Worm (Caenorhabditis elegans) whole organism, L1 larva: Measurements from ENCODE around the gene C23H3.5.

Experiments used
- C16A3.4 ChIP-seq: fragments of 150-350 bp; optimal IDR thresholded peaks from 2 replicates; lab custom pipeline; 2014; ENCODE audit warnings: missing biosample characterization, missing genetic modification characterization
- C34B4.2 ChIP-seq: sonication (generic microtip); optimal IDR thresholded peaks from 2 replicates; lab custom pipeline; 2017; ENCODE audit warnings: mild to moderate bottlenecking, missing genetic modification characterization, missing compliant biosample characterization
- alr-1 ChIP-seq: fragments of 200-800 bp; sonication (Bioruptor generic); optimal IDR thresholded peaks from 2 replicates; lab custom pipeline; 2018; ENCODE audit warnings: borderline replicate concordance, mild to moderate bottlenecking, missing genetic modification characterization, missing compliant biosample characterization
- aly-2 ChIP-seq: fragments of 150-350 bp; optimal IDR thresholded peaks from 2 replicates; lab custom pipeline; 2014; ENCODE audit warnings: missing biosample characterization, missing genetic modification characterization
- blmp-1 ChIP-seq: fragments of 150-350 bp; optimal IDR thresholded peaks from 2 replicates; lab custom pipeline; 2014; ENCODE audit warnings: missing biosample characterization, missing genetic modification characterization
- ceh-82 ChIP-seq, 3 experiments: fragments of 150-350 bp in 1 of 3; sonication (generic microtip) in 2 of 3; optimal IDR thresholded peaks; 2 replicates each; lab custom pipeline; 2014 to 2017; ENCODE audit warnings: missing biosample characterization in 3 of 3, missing genetic modification characterization in 3 of 3
- dpl-1 ChIP-seq, 3 experiments: fragments of 150-350 bp in 2 of 3; sonication (generic microtip) in 1 of 3; optimal IDR thresholded peaks; 2 replicates each; lab custom pipeline; 2014 to 2017; ENCODE audit warnings: missing biosample characterization in 3 of 3, missing genetic modification characterization in 3 of 3, missing genetic modification reagents in 3 of 3
- efl-1 ChIP-seq, 4 experiments: fragments of 150-350 bp; optimal IDR thresholded peaks in 3 of 4; peaks in 1 of 4; 1 replicate in 1 of 4; 2 replicates in 3 of 4; lab custom pipeline; 2014; ENCODE audit warnings: missing biosample characterization in 2 of 4, missing genetic modification characterization in 2 of 4, missing genetic modification reagents in 2 of 4
- ets-5 ChIP-seq: fragments of 200-800 bp; sonication (Bioruptor generic); IDR thresholded peaks from 2 replicates; pipeline ENCODE4 v1.3.6; 2022; ENCODE audit warnings: missing genetic modification characterization, missing compliant biosample characterization
- fkh-10 ChIP-seq: sonication (generic microtip); optimal IDR thresholded peaks from 2 replicates; lab custom pipeline; 2017; ENCODE audit warnings: missing biosample characterization, missing genetic modification reagents, missing genetic modification characterization
- fkh-4 ChIP-seq: sonication (generic microtip); optimal IDR thresholded peaks from 2 replicates; lab custom pipeline; 2016; ENCODE audit warnings: missing compliant biosample characterization, missing genetic modification characterization, borderline replicate concordance
- hlh-17 ChIP-seq: fragments of 200-800 bp; sonication (Bioruptor generic); optimal IDR thresholded peaks from 2 replicates; lab custom pipeline; 2018; ENCODE audit warnings: missing genetic modification characterization, mild to moderate bottlenecking, missing compliant biosample characterization, moderate library complexity, borderline replicate concordance
- hlh-4 ChIP-seq: sonication (generic microtip); optimal IDR thresholded peaks from 2 replicates; lab custom pipeline; 2016; ENCODE audit warnings: mild to moderate bottlenecking, missing genetic modification characterization, missing compliant biosample characterization
- lin-13 ChIP-seq: fragments of 150-350 bp; optimal IDR thresholded peaks from 2 replicates; lab custom pipeline; 2014; ENCODE audit warnings: missing biosample characterization, missing genetic modification reagents, missing genetic modification characterization
- lin-14 ChIP-seq: fragments of 200-800 bp; sonication (Bioruptor generic); optimal IDR thresholded peaks from 2 replicates; lab custom pipeline; 2018; ENCODE audit warnings: mild to moderate bottlenecking, missing genetic modification characterization, moderate library complexity, missing compliant biosample characterization
- lin-15B ChIP-seq: fragments of 150-350 bp; sonication (generic microtip); optimal IDR thresholded peaks from 3 replicates; lab custom pipeline; 2014; ENCODE audit warnings: missing biosample characterization, missing genetic modification characterization
- lin-35 ChIP-seq, 2 experiments: fragments of 150-350 bp; optimal IDR thresholded peaks; 2 replicates each; lab custom pipeline; 2014; ENCODE audit warnings: missing biosample characterization in 2 of 2, missing genetic modification characterization in 2 of 2, missing genetic modification reagents in 2 of 2
- lsy-2 ChIP-seq, 2 experiments: fragments of 150-350 bp; optimal IDR thresholded peaks; 2 replicates each; lab custom pipeline; 2014; ENCODE audit warnings: missing biosample characterization in 2 of 2, missing genetic modification characterization in 2 of 2
- mdl-1 ChIP-seq, 2 experiments: fragments of 150-350 bp; optimal IDR thresholded peaks; 2 replicates each; lab custom pipeline; 2014 to 2017; ENCODE audit warnings: missing biosample characterization in 2 of 2, missing genetic modification characterization in 2 of 2, inconsistent platforms in 1 of 2
- mef-2 ChIP-seq: fragments of 150-350 bp; optimal IDR thresholded peaks from 2 replicates; lab custom pipeline; 2014; ENCODE audit warnings: missing biosample characterization, missing genetic modification characterization
- nhr-20 ChIP-seq: sonication (generic microtip); optimal IDR thresholded peaks from 2 replicates; lab custom pipeline; 2016; ENCODE audit warnings: mild to moderate bottlenecking, missing genetic modification characterization, missing compliant biosample characterization
- nhr-28 ChIP-seq: fragments of 150-350 bp; optimal IDR thresholded peaks from 2 replicates; lab custom pipeline; 2014; ENCODE audit warnings: missing biosample characterization, missing genetic modification characterization
- nhr-71 ChIP-seq: sonication (generic microtip); optimal IDR thresholded peaks from 2 replicates; lab custom pipeline; 2016; ENCODE audit warnings: mild to moderate bottlenecking, missing genetic modification characterization, moderate library complexity, missing compliant biosample characterization
- nhr-76 ChIP-seq: sonication (generic microtip); optimal IDR thresholded peaks from 2 replicates; lab custom pipeline; 2017; ENCODE audit warnings: missing biosample characterization, missing genetic modification characterization
- nhr-77 ChIP-seq: fragments of 150-350 bp; optimal IDR thresholded peaks from 2 replicates; lab custom pipeline; 2014; ENCODE audit warnings: missing biosample characterization, missing genetic modification characterization
- nhr-85 ChIP-seq: sonication (generic microtip); peaks from one replicate; lab custom pipeline; 2016; ENCODE audit warnings: missing genetic modification characterization, inconsistent platforms, missing compliant biosample characterization
- pag-3 ChIP-seq: sonication (generic microtip); optimal IDR thresholded peaks from 2 replicates; lab custom pipeline; 2017; ENCODE audit warnings: missing genetic modification characterization, mild to moderate bottlenecking, missing compliant biosample characterization, antibody characterized with exemption, borderline replicate concordance; ENCODE audit not compliant: insufficient read depth
- pax-3 ChIP-seq: fragments of 200-800 bp; sonication (Bioruptor generic); optimal IDR thresholded peaks from 2 replicates; lab custom pipeline; 2018; ENCODE audit warnings: mild to moderate bottlenecking, missing genetic modification characterization, moderate library complexity, missing compliant biosample characterization
- pqm-1 ChIP-seq: sonication (generic microtip); optimal IDR thresholded peaks from 3 replicates; lab custom pipeline; 2017; ENCODE audit warnings: missing biosample characterization, missing genetic modification characterization
- snpc-4 ChIP-seq: fragments of 150-350 bp; optimal IDR thresholded peaks from 2 replicates; lab custom pipeline; 2014; ENCODE audit warnings: missing biosample characterization, missing genetic modification characterization
- tbx-2 ChIP-seq: sonication (generic microtip); optimal IDR thresholded peaks from 2 replicates; lab custom pipeline; 2016; ENCODE audit warnings: missing genetic modification characterization, missing compliant biosample characterization
- tlp-1 ChIP-seq: fragments of 150-350 bp; optimal IDR thresholded peaks from 2 replicates; lab custom pipeline; 2014; ENCODE audit warnings: missing biosample characterization, missing genetic modification characterization
- unc-130 ChIP-seq: fragments of 150-350 bp; optimal IDR thresholded peaks from 2 replicates; lab custom pipeline; 2017; ENCODE audit warnings: missing biosample characterization, missing genetic modification characterization, inconsistent platforms
- unc-86 ChIP-seq: sonication (generic microtip); optimal IDR thresholded peaks from 2 replicates; lab custom pipeline; 2016; ENCODE audit warnings: missing genetic modification characterization, missing compliant biosample characterization
- unc-98 ChIP-seq: fragments of 200-800 bp; sonication (Bioruptor generic); IDR thresholded peaks from 2 replicates; pipeline ENCODE4 v1.3.6; 2022; ENCODE audit warnings: missing genetic modification characterization, missing compliant biosample characterization
- zip-4 ChIP-seq: fragments of 200-800 bp; sonication (Bioruptor generic); optimal IDR thresholded peaks from 2 replicates; lab custom pipeline; 2018; ENCODE audit warnings: mild to moderate bottlenecking, missing genetic modification characterization, moderate library complexity, missing compliant biosample characterization

C23H3.5 gene

ce11 chrII:66322-66721 lies 18.9 kb downstream of the C23H3.5 start (continued):
- TF ChIP-seq nhr-85 (tag; lab: Kevin White, UChicago) (peak; percentile 92), pag-3 (tag; lab: Kevin White, UChicago) (peak; percentile 49), nhr-20 (tag; lab: Kevin White, UChicago) (peak; percentile 60), pax-3 (tag; lab: Kevin White, UChicago) (no peak), alr-1 (tag; lab: Kevin White, UChicago) (no peak), mef-2 (tag; lab: Kevin White, UChicago) (no peak), C34B4.2 (tag; lab: Kevin White, UChicago) (no peak), lin-13 (GFP tag; lab: Kevin White, UChicago) (no peak), dpl-1 (GFP tag; optimal IDR thresholded peaks at IDR 0.05; lab: Kevin White, UChicago) (peak in 2 of 3 experiments; percentile 11 to 34), aly-2 (tag; lab: Kevin White, UChicago) (no peak), unc-130 (no peak), pqm-1 (tag; lab: Kevin White, UChicago) (no peak), nhr-71 (tag; lab: Kevin White, UChicago) (peak; percentile 64), ceh-82 (tag; optimal IDR thresholded peaks at IDR 0.05; lab: Kevin White, UChicago) (peak in 1 of 3 experiments; percentile 9), lsy-2 (tag; optimal IDR thresholded peaks at IDR 0.05; lab: Kevin White, UChicago) (peak in 1 of 2 experiments; percentile 61), unc-86 (tag; lab: Kevin White, UChicago) (no peak), nhr-77 (tag; lab: Kevin White, UChicago) (no peak), lin-35 (GFP tag; optimal IDR thresholded peaks at IDR 0.05; lab: Kevin White, UChicago) (peak in 1 of 2 experiments; percentile 62), fkh-10 (GFP tag; lab: Kevin White, UChicago) (no peak), C16A3.4 (peak; percentile 21), lin-15B (tag; lab: Kevin White, UChicago) (no peak)

- TF ChIP-seq efl-1 (optimal IDR thresholded peaks at IDR 0.05; lab: Kevin White, UChicago) (no peak), efl-1 (GFP tag; optimal IDR thresholded peaks at IDR 0.05 in 1 of 2; lab: Kevin White, UChicago) (no peak), unc-98 (GFP tag; lab: Robert Waterston, UW) (no peak), fkh-4 (tag; lab: Kevin White, UChicago) (no peak), hlh-17 (no peak), ets-5 (GFP tag; lab: Robert Waterston, UW) (no peak), zip-4 (GFP tag; lab: Kevin White, UChicago) (no peak), pax-3 (tag; lab: Kevin White, UChicago) (no peak), blmp-1 (tag; lab: Kevin White, UChicago) (no peak)
These were observed 20.3 kb downstream of the C23H3.5 start for ce11 chrII:67663-68062.

- TF ChIP-seq hlh-17 (no peak), blmp-1 (tag; lab: Kevin White, UChicago) (peak; percentile 72)
These were observed 21.4 kb downstream of the C23H3.5 start for ce11 chrII:68757-69156.

ce11 chrII:69354-69753 lies 22.0 kb downstream of the C23H3.5 start, which contains the start of gene egl-26:
Gene egl-26, plus strand, starts transcription at chrII:69654.
- TF ChIP-seq tlp-1 (no peak), tbx-2 (tag; lab: Kevin White, UChicago) (no peak), hlh-4 (tag; lab: Kevin White, UChicago) (no peak), lin-35 (GFP tag; optimal IDR thresholded peaks at IDR 0.05; lab: Kevin White, UChicago) (no peak), nhr-28 (tag; lab: Kevin White, UChicago) (no peak), mef-2 (tag; lab: Kevin White, UChicago) (no peak), snpc-4 (tag; lab: Kevin White, UChicago) (no peak), mdl-1 (tag; optimal IDR thresholded peaks at IDR 0.05; lab: Kevin White, UChicago) (no peak), C16A3.4 (no peak), lin-14 (GFP tag; lab: Kevin White, UChicago) (no peak), unc-130 (no peak), nhr-76 (tag; lab: Kevin White, UChicago) (no peak)
